Worm (Caenorhabditis elegans) whole organism, L1 larva: ENCODE data around the gene F52H2.15.

Source experiments
- aha-1 ChIP-seq: fragments of 150-350 bp; optimal IDR thresholded peaks from 2 replicates; lab custom pipeline; 2014; ENCODE audit warnings: missing biosample characterization, missing genetic modification characterization
- aly-2 ChIP-seq: fragments of 150-350 bp; optimal IDR thresholded peaks from 2 replicates; lab custom pipeline; 2014; ENCODE audit warnings: missing biosample characterization, missing genetic modification characterization
- ama-1 ChIP-seq: fragments of 150-350 bp; optimal IDR thresholded peaks from 2 replicates; lab custom pipeline; 2014
- dsc-1 ChIP-seq: sonication (generic microtip); optimal IDR thresholded peaks from 2 replicates; lab custom pipeline; 2016; ENCODE audit warnings: mild to moderate bottlenecking, missing genetic modification characterization, missing compliant biosample characterization
- lin-35 ChIP-seq, 2 experiments: fragments of 150-350 bp; optimal IDR thresholded peaks; 2 replicates each; lab custom pipeline; 2014; ENCODE audit warnings: missing biosample characterization in 2 of 2, missing genetic modification characterization in 2 of 2, missing genetic modification reagents in 2 of 2
- lsy-2 ChIP-seq, 2 experiments: fragments of 150-350 bp; optimal IDR thresholded peaks; 2 replicates each; lab custom pipeline; 2014; ENCODE audit warnings: missing biosample characterization in 2 of 2, missing genetic modification characterization in 2 of 2
- nhr-12 ChIP-seq: sonication (generic microtip); optimal IDR thresholded peaks from 2 replicates; lab custom pipeline; 2017; ENCODE audit warnings: missing biosample characterization, missing genetic modification characterization
- sox-4 ChIP-seq: sonication (generic microtip); optimal IDR thresholded peaks from 2 replicates; lab custom pipeline; 2016; ENCODE audit warnings: missing genetic modification characterization, missing compliant biosample characterization
- vab-15 ChIP-seq: sonication (generic microtip); optimal IDR thresholded peaks from 2 replicates; lab custom pipeline; 2017; ENCODE audit warnings: missing genotype, mild to moderate bottlenecking, missing genetic modification characterization, missing compliant biosample characterization
- zag-1 ChIP-seq: fragments of 150-350 bp; optimal IDR thresholded peaks from 2 replicates; lab custom pipeline; 2014; ENCODE audit warnings: missing biosample characterization, missing genetic modification characterization

DNA sequence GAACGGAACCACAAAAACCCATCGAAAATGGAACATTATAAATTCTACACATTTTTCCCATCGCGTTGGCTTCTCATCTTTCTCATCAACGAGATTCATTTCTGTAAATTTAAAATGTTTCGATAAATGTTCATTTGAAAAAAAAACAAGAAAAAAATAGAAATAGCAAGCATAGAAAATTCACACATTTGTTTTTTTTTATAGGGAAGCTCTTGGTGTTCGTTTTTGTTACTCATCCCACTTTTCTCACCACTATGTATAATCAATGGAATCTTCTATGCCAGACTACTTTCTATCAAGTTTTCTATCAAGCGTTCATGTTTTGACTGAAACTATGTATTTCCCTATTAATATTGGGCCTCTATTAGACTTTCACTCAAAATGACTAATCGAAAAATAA, 1.1 kb upstream of the F52H2.15 start, which contains the start of gene dhcr-24:
- TF ChIP-seq lsy-2 (tag; optimal IDR thresholded peaks at IDR 0.05; lab: Kevin White, UChicago) (no peak), aly-2 (tag; lab: Kevin White, UChicago) (no peak), nhr-12 (tag; lab: Kevin White, UChicago) (no peak), zag-1 (tag; lab: Kevin White, UChicago) (no peak), aha-1 (tag; lab: Kevin White, UChicago) (no peak), sox-4 (no peak), ama-1 (no peak), dsc-1 (tag; lab: Kevin White, UChicago) (no peak), lin-35 (GFP tag; optimal IDR thresholded peaks at IDR 0.05; lab: Kevin White, UChicago) (no peak), vab-15 (tag; lab: Kevin White, UChicago) (no peak)
